Worm (Caenorhabditis elegans): ENCODE measurements around the gene mlc-4.

DNA sequence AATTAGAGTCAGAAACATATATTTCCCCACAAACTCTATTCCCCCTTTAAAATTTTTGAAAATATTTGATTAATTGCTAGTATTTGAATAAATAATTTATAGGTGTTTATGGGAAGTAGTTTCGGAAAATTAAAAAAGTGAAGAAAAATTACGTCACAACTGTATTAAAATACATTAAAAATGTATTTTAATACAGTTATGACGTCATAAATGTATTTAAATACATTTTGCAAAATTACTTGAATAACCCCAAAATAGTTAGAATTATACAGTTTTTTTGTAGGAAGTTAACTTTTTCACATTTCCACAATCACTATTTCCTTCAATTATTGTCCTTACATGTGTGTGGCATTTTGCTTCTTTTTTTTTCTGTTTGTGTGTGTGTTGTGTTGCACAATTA is 19.9 kb upstream of the mlc-4 start:
- TF ChIP-seq ceh-36 (tag; optimal IDR thresholded peaks at IDR 0.05) (no peak), B0310.2 (tag; optimal IDR thresholded peaks at IDR 0.05) (no peak), flt-1 (GFP tag; IDR thresholded peaks at IDR 0.05) (no peak), tra-4 (tag; optimal IDR thresholded peaks at IDR 0.05) (no peak), ama-1 (optimal IDR thresholded peaks at IDR 0.05) (no peak), pes-1 (GFP tag; IDR thresholded peaks at IDR 0.05) (no peak)

All from whole organism, early embryonic.